Worm (Caenorhabditis elegans): ENCODE results near the gene Y55F3BR.1.

Y55F3BR.1 gene

DNA sequence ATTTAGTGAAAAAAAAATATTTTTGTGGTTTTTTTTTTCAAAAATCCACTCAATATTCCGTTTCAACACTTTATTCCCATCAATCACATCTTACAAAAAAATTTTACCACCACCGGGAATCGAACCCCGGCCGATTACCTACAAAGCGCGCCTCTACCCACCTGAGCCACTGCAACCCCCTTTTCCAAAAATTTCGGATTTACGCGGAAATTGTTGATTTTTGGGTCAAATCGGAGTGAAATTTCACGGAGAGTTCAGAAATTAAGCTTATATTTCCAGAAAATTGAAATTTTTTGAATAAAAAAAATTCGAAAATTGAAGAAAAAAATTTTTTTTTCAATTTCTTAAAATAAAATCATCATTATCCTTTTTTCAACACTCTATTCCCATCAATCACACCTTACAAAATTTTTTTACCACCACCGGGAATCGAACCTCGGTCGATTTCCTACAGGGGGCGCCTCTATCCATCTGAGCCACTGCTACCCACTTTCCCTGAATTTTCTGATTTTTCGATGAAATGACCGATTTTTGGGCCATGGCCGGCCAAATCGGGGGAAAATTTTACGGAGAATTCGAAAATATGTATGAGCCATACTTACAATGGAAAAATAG is 1.3 kb upstream of the Y55F3BR.1 start:
- TF ChIP-seq F13H6.1 (tag; optimal IDR thresholded peaks at IDR 0.05) (no peak), ttx-3 (tag; optimal IDR thresholded peaks at IDR 0.05) (no peak), C08G9.2 (tag; optimal IDR thresholded peaks at IDR 0.05) (no peak), elt-4 (tag; optimal IDR thresholded peaks at IDR 0.05) (no peak), fkh-6 (tag; optimal IDR thresholded peaks at IDR 0.05) (no peak), T23F11.4 (GFP tag; optimal IDR thresholded peaks at IDR 0.05) (no peak), sdc-2 (tag; optimal IDR thresholded peaks at IDR 0.05) (no peak), C38D4.7 (GFP tag; optimal IDR thresholded peaks at IDR 0.05) (no peak), lin-11 (tag; optimal IDR thresholded peaks at IDR 0.05) (no peak), fkh-10 (GFP tag; optimal IDR thresholded peaks at IDR 0.05) (no peak), pax-1 (tag; optimal IDR thresholded peaks at IDR 0.05) (no peak), dve-1 (tag; optimal IDR thresholded peaks at IDR 0.05) (no peak), ceh-14 (tag; optimal IDR thresholded peaks at IDR 0.05) (no peak), ceh-48 (tag; optimal IDR thresholded peaks at IDR 0.05) (no peak), ets-4 (tag; optimal IDR thresholded peaks at IDR 0.05) (no peak), npax-4 (tag; optimal IDR thresholded peaks at IDR 0.05) (no peak), unc-86 (tag; optimal IDR thresholded peaks at IDR 0.05) (no peak)

DNA sequence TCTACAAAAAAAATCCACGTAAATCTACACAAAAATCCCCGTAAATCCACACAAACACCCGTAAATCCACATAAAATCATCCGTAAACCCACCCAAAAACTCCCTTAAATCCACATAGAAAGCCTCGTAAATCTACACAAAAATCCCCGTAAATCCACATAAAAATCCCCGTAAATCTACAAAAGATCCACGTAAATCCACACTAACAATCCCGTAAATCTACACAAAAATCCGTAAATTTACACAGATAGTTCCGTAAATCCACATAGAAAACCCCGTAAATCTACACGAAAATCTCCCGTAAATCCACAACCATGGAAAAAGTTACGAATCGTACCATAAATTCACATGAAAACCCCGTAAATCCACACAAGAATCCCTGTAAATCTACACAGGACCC is 4.0 kb downstream of the Y55F3BR.1 start:
- peak; percentile 90 for TF ChIP-seq dve-1 (tag; optimal IDR thresholded peaks at IDR 0.05)
- TF ChIP-seq ceh-22 (tag; optimal IDR thresholded peaks at IDR 0.05): no peak

DNA sequence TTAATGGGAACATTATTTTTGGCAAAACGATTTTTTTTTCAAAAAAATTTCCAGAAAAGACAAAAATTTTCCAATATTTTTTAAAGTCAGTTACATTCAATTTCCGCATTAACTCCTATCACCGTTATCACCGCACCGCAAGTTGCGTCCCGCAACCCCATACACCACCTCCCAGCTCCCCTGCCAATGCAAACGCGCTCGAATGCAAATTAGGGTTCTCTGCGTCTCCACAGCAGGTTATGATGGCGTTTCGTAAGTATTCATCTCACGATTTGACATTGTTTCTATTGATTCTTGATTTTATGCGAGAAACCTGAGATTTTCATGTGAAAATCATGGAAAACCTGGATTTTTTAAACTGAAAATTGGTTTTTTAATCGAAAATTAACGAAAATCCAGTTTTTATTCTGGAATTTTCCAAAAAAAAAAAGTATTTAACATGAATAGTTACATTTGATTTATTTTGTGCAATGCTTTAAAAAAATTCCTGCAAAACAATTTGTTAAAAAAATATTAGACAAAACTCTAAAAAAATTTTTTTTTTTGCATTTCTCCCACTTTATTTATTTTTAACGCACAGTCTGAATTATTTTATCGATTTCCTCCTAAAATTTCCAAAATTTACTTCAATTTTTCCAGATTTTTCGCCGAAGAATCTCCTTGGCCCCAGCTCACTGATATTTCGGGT is 10.3 kb downstream of the Y55F3BR.1 start, which contains the start of gene mak-2:
TSS of gene mak-2 (plus strand) at position 638 of the 688 bp plus-strand sequence.
- TF ChIP-seq ttx-3 (tag; optimal IDR thresholded peaks at IDR 0.05) (no peak), unc-3 (GFP tag; conservative IDR thresholded peaks at IDR 0.05) (no peak), unc-3 (tag; optimal IDR thresholded peaks at IDR 0.05) (no peak), ceh-48 (tag; optimal IDR thresholded peaks at IDR 0.05) (peak; percentile 38), ztf-16 (tag; optimal IDR thresholded peaks at IDR 0.05) (no peak), unc-86 (tag; optimal IDR thresholded peaks at IDR 0.05) (no peak), ceh-34 (tag; optimal IDR thresholded peaks at IDR 0.05) (peak; percentile 42), pat-9 (tag; optimal IDR thresholded peaks at IDR 0.05) (no peak), lin-11 (tag; optimal IDR thresholded peaks at IDR 0.05) (no peak), hlh-6 (tag; optimal IDR thresholded peaks at IDR 0.05) (no peak), syd-9 (tag; optimal IDR thresholded peaks at IDR 0.05) (no peak), unc-42 (tag; optimal IDR thresholded peaks at IDR 0.05) (peak; percentile 83), madf-2 (tag; optimal IDR thresholded peaks at IDR 0.05) (no peak), nfya-1 (tag; optimal IDR thresholded peaks at IDR 0.05) (peak; percentile 66), ets-4 (tag; optimal IDR thresholded peaks at IDR 0.05) (no peak), ceh-22 (tag; optimal IDR thresholded peaks at IDR 0.05) (no peak), hlh-13 (GFP tag; optimal IDR thresholded peaks at IDR 0.05) (no peak), elt-2 (tag; optimal IDR thresholded peaks at IDR 0.05) (peak; percentile 48), nhr-11 (tag; optimal IDR thresholded peaks at IDR 0.05) (no peak), hlh-15 (tag; optimal IDR thresholded peaks at IDR 0.05) (no peak), dve-1 (tag; optimal IDR thresholded peaks at IDR 0.05) (peak; percentile 42), lim-6 (tag; optimal IDR thresholded peaks at IDR 0.05) (no peak), dmd-4 (tag; optimal IDR thresholded peaks at IDR 0.05; ENCODE audit: borderline replicate concordance) (no peak), ceh-14 (tag; optimal IDR thresholded peaks at IDR 0.05) (peak; percentile 18), che-1 (tag; optimal IDR thresholded peaks at IDR 0.05) (no peak), fkh-6 (tag; optimal IDR thresholded peaks at IDR 0.05) (no peak), C38D4.7 (GFP tag; optimal IDR thresholded peaks at IDR 0.05) (no peak), tbx-2 (tag; optimal IDR thresholded peaks at IDR 0.05) (peak; percentile 39), npax-4 (tag; optimal IDR thresholded peaks at IDR 0.05) (no peak), fkh-10 (GFP tag; optimal IDR thresholded peaks at IDR 0.05) (no peak), C08G9.2 (tag; optimal IDR thresholded peaks at IDR 0.05) (no peak), elt-4 (tag; optimal IDR thresholded peaks at IDR 0.05) (no peak), unc-55 (GFP tag; optimal IDR thresholded peaks at IDR 0.05) (peak; percentile 44), ceh-24 (tag; optimal IDR thresholded peaks at IDR 0.05) (no peak), F13H6.1 (tag; optimal IDR thresholded peaks at IDR 0.05) (no peak), zip-5 (tag; optimal IDR thresholded peaks at IDR 0.05) (no peak), rnt-1 (tag; optimal IDR thresholded peaks at IDR 0.05) (peak; percentile 23), ceh-30 (tag; optimal IDR thresholded peaks at IDR 0.05) (peak; percentile 8), ceh-6 (GFP tag; optimal IDR thresholded peaks at IDR 0.05) (no peak), mec-3 (tag; optimal IDR thresholded peaks at IDR 0.05; ENCODE audit: borderline replicate concordance) (no peak), ceh-45 (GFP tag; IDR thresholded peaks at IDR 0.05) (no peak), sox-4 (tag; optimal IDR thresholded peaks at IDR 0.05) (no peak), sdc-2 (tag; optimal IDR thresholded peaks at IDR 0.05) (no peak)
